Fruit fly (Drosophila melanogaster) whole organism, embryonic: ENCODE data around the gene CG31495.

Source experiments
- B-H2 ChIP-seq: fragments of 200-800 bp; sonication (Bioruptor generic); optimal IDR thresholded peaks from 2 replicates; lab custom pipeline; 2018; ENCODE audit warnings: missing biosample characterization, mild to moderate bottlenecking, missing genetic modification characterization
- CG1024 ChIP-seq: fragments of 200-800 bp; sonication (Bioruptor generic); IDR thresholded peaks from 2 replicates; pipeline ENCODE4 v1.3.6; 2022; ENCODE audit warnings: missing biosample characterization, missing genetic modification characterization
- CG10431 ChIP-seq: fragments of 200-800 bp; sonication (Bioruptor generic); optimal IDR thresholded peaks from 3 replicates; lab custom pipeline; 2018; ENCODE audit warnings: missing biosample characterization, mild to moderate bottlenecking, missing genetic modification characterization
- CG10979 ChIP-seq: fragments of 200-800 bp; sonication (Bioruptor generic); optimal IDR thresholded peaks from 2 replicates; lab custom pipeline; 2018; ENCODE audit warnings: missing biosample characterization, mild to moderate bottlenecking, missing genetic modification characterization, moderate library complexity
- CG11560 ChIP-seq: fragments of 200-800 bp; sonication (Bioruptor generic); IDR thresholded peaks from 3 replicates; pipeline ENCODE4 v1.3.6; 2022; ENCODE audit warnings: missing biosample characterization, missing genetic modification characterization
- CG12299 ChIP-seq: fragments of 200-800 bp; sonication (Bioruptor generic); optimal IDR thresholded peaks from 2 replicates; lab custom pipeline; 2018; ENCODE audit warnings: missing biosample characterization, mild to moderate bottlenecking, missing genetic modification characterization
- CG14441 ChIP-seq: fragments of 200-800 bp; sonication (Bioruptor generic); IDR thresholded peaks from 2 replicates; pipeline ENCODE4 v1.3.6; 2022; ENCODE audit warnings: missing biosample characterization, missing genetic modification characterization
- CG17912 ChIP-seq: fragments of 200-800 bp; sonication (Bioruptor generic); optimal IDR thresholded peaks from 2 replicates; lab custom pipeline; 2018; ENCODE audit warnings: missing biosample characterization, mild to moderate bottlenecking, missing genetic modification characterization
- CG18011 ChIP-seq: fragments of 200-800 bp; sonication (Bioruptor generic); optimal IDR thresholded peaks from 2 replicates; lab custom pipeline; 2017; ENCODE audit warnings: missing biosample characterization, missing genetic modification characterization, mild to moderate bottlenecking, moderate library complexity, missing genotype
- CG2129 ChIP-seq: fragments of 200-800 bp; sonication (Bioruptor generic); IDR thresholded peaks from 2 replicates; pipeline ENCODE4 v1.3.6; 2022; ENCODE audit warnings: missing biosample characterization, missing genetic modification characterization; ENCODE audit not compliant: partially characterized antibody
- CG2712 ChIP-seq: fragments of 200-800 bp; optimal IDR thresholded peaks from 3 replicates; lab custom pipeline; 2019; ENCODE audit warnings: missing biosample characterization, mild to moderate bottlenecking, missing genetic modification characterization, moderate library complexity
- CG3065 ChIP-seq: fragments of 200-800 bp; sonication (Bioruptor generic); optimal IDR thresholded peaks from 2 replicates; lab custom pipeline; 2016; ENCODE audit warnings: missing biosample characterization, missing genetic modification characterization
- CG31224 ChIP-seq: fragments of 200-800 bp; sonication (Bioruptor generic); IDR thresholded peaks from 2 replicates; pipeline ENCODE4 v1.3.6; 2022; ENCODE audit warnings: missing biosample characterization, missing genetic modification characterization
- CG3281 ChIP-seq: fragments of 200-800 bp; sonication (Bioruptor generic); optimal IDR thresholded peaks from 3 replicates; lab custom pipeline; 2017; ENCODE audit warnings: missing biosample characterization, mild to moderate bottlenecking, missing genetic modification characterization
- CG33557 ChIP-seq: fragments of 200-800 bp; sonication (Bioruptor generic); optimal IDR thresholded peaks from 2 replicates; lab custom pipeline; 2019; ENCODE audit warnings: missing biosample characterization, mild to moderate bottlenecking, missing genetic modification characterization, moderate library complexity
- CG43689 ChIP-seq: fragments of 200-800 bp; sonication (Bioruptor generic); IDR thresholded peaks from 2 replicates; pipeline ENCODE4 v1.3.6; 2022; ENCODE audit warnings: missing biosample characterization, missing genetic modification characterization
- CG4404 ChIP-seq: fragments of 200-800 bp; sonication (Bioruptor generic); IDR thresholded peaks from 2 replicates; pipeline ENCODE4 v1.3.6; 2022; ENCODE audit warnings: missing biosample characterization, missing genetic modification characterization
- CG4707 ChIP-seq: fragments of 200-800 bp; sonication (Bioruptor generic); optimal IDR thresholded peaks from 2 replicates; lab custom pipeline; 2018; ENCODE audit warnings: missing biosample characterization, mild to moderate bottlenecking, missing genetic modification characterization, moderate library complexity
- CG5953 ChIP-seq: fragments of 200-800 bp; sonication (Bioruptor generic); IDR thresholded peaks from 2 replicates; pipeline ENCODE4 v1.3.6; 2022; ENCODE audit warnings: missing biosample characterization, missing genetic modification characterization
- CG8944 ChIP-seq: fragments of 200-800 bp; sonication (Bioruptor generic); optimal IDR thresholded peaks from 3 replicates; lab custom pipeline; 2016; ENCODE audit warnings: missing biosample characterization, missing genetic modification characterization
- CG9215 ChIP-seq: fragments of 200-800 bp; sonication (Bioruptor generic); IDR thresholded peaks from 2 replicates; pipeline ENCODE4 v1.3.6; 2022; ENCODE audit warnings: missing biosample characterization, missing genetic modification characterization
- CG9797 ChIP-seq: fragments of 200-800 bp; sonication (Bioruptor generic); optimal IDR thresholded peaks from 3 replicates; lab custom pipeline; 2018; ENCODE audit warnings: missing biosample characterization, mild to moderate bottlenecking, missing genetic modification characterization
- CG9932 ChIP-seq: fragments of 200-800 bp; sonication (Bioruptor generic); IDR thresholded peaks from 2 replicates; pipeline ENCODE4 v1.3.6; 2022; ENCODE audit warnings: missing biosample characterization, missing genetic modification characterization
- Dek ChIP-seq: fragments of 200-800 bp; sonication (Bioruptor generic); optimal IDR thresholded peaks from 3 replicates; lab custom pipeline; 2019; ENCODE audit warnings: missing biosample characterization, mild to moderate bottlenecking, missing genetic modification characterization, moderate library complexity
- E2f1 ChIP-seq: fragments of 200-800 bp; sonication (Bioruptor generic); IDR thresholded peaks from 2 replicates; pipeline ENCODE4 v1.3.6; 2022; ENCODE audit warnings: missing biosample characterization, missing genetic modification characterization
- Ets65A ChIP-seq: fragments of 200-800 bp; sonication (Bioruptor generic); peaks from one replicate; lab custom pipeline; 2016; ENCODE audit warnings: missing biosample characterization, missing genetic modification characterization
- H15 ChIP-seq: fragments of 200-800 bp; sonication (Bioruptor generic); IDR thresholded peaks from 3 replicates; pipeline ENCODE4 v1.3.6; 2022; ENCODE audit warnings: missing biosample characterization, missing genetic modification characterization
- HmgZ ChIP-seq: fragments of 200-800 bp; sonication (Bioruptor generic); optimal IDR thresholded peaks from 2 replicates; lab custom pipeline; 2018; ENCODE audit warnings: missing biosample characterization, mild to moderate bottlenecking, missing genetic modification characterization
- Hmr ChIP-seq: fragments of 200-800 bp; sonication (Bioruptor generic); optimal IDR thresholded peaks from 3 replicates; lab custom pipeline; 2017; ENCODE audit warnings: mild to moderate bottlenecking, missing biosample characterization, missing genetic modification reagents, missing genetic modification characterization
- Lpt ChIP-seq: fragments of >200 bp; optimal IDR thresholded peaks from 2 replicates; lab custom pipeline; 2018; ENCODE audit warnings: missing biosample characterization, missing genetic modification characterization
- Meics ChIP-seq: fragments of 200-800 bp; sonication (Bioruptor generic); optimal IDR thresholded peaks from 2 replicates; lab custom pipeline; 2017; ENCODE audit warnings: missing biosample characterization, mild to moderate bottlenecking, missing genetic modification characterization
- NFAT ChIP-seq: fragments of 200-800 bp; sonication (Bioruptor generic); IDR thresholded peaks from 2 replicates; pipeline ENCODE4 v1.3.6; 2022; ENCODE audit warnings: missing biosample characterization, missing genetic modification characterization
- Ptx1 ChIP-seq: fragments of 200-800 bp; sonication (Bioruptor generic); IDR thresholded peaks from 2 replicates; pipeline ENCODE4 v1.3.6; 2022; ENCODE audit warnings: missing biosample characterization, missing genetic modification characterization
- Rfx ChIP-seq: fragments of 200-800 bp; sonication (Bioruptor generic); IDR thresholded peaks from 2 replicates; pipeline ENCODE4 v1.3.6; 2022; ENCODE audit warnings: missing biosample characterization, missing genetic modification characterization
- Xbp1 ChIP-seq: fragments of 200-800 bp; sonication (Bioruptor generic); optimal IDR thresholded peaks from 3 replicates; lab custom pipeline; 2016; ENCODE audit warnings: missing biosample characterization, mild to moderate bottlenecking, missing genetic modification characterization
- bab2 ChIP-seq: fragments of 200-800 bp; sonication (Bioruptor generic); optimal IDR thresholded peaks from 2 replicates; lab custom pipeline; 2016; ENCODE audit warnings: missing biosample characterization, missing genetic modification characterization
- bcd ChIP-seq: fragments of 200-800 bp; sonication (Bioruptor generic); optimal IDR thresholded peaks from 2 replicates; lab custom pipeline; 2017; ENCODE audit warnings: missing biosample characterization, mild to moderate bottlenecking, missing genetic modification characterization
- dmrt99B ChIP-seq: fragments of 200-800 bp; sonication (Bioruptor generic); optimal IDR thresholded peaks from 2 replicates; lab custom pipeline; 2018; ENCODE audit warnings: missing biosample characterization, mild to moderate bottlenecking, missing genetic modification characterization, moderate library complexity
- ftz-f1 ChIP-seq: fragments of 200-800 bp; sonication (Bioruptor generic); optimal IDR thresholded peaks from 2 replicates; lab custom pipeline; 2016; ENCODE audit warnings: missing biosample characterization, missing genetic modification characterization
- gt ChIP-seq: fragments of 200-800 bp; sonication (Bioruptor generic); IDR thresholded peaks from 2 replicates; pipeline ENCODE4 v1.3.6; 2022; ENCODE audit warnings: missing biosample characterization, missing genetic modification characterization
- ham ChIP-seq: fragments of 200-800 bp; sonication (Bioruptor generic); IDR thresholded peaks from 2 replicates; pipeline ENCODE4 v1.3.6; 2022; ENCODE audit warnings: missing biosample characterization, missing genetic modification characterization
- hbn ChIP-seq: fragments of 200-800 bp; sonication (Bioruptor generic); IDR thresholded peaks from 2 replicates; pipeline ENCODE4 v1.3.6; 2022; ENCODE audit warnings: missing biosample characterization, missing genetic modification characterization; ENCODE audit not compliant: partially characterized antibody
- insv ChIP-seq, 2 experiments: fragments of 200-800 bp; sonication (Bioruptor generic); optimal IDR thresholded peaks; 3 replicates each; lab custom pipeline; 2016 to 2018; ENCODE audit warnings: missing biosample characterization in 2 of 2, missing genetic modification characterization in 2 of 2
- jing ChIP-seq: fragments of 200-800 bp; sonication (Bioruptor generic); optimal IDR thresholded peaks from 2 replicates; lab custom pipeline; 2018; ENCODE audit warnings: missing biosample characterization, mild to moderate bottlenecking, missing genetic modification characterization
- nom ChIP-seq: fragments of 200-800 bp; sonication (Bioruptor generic); optimal IDR thresholded peaks from 2 replicates; lab custom pipeline; 2017; ENCODE audit warnings: missing biosample characterization, missing genetic modification characterization, mild to moderate bottlenecking, moderate library complexity, missing genetic modification reagents
- peb ChIP-seq: fragments of 200-800 bp; sonication (Bioruptor generic); IDR thresholded peaks from 2 replicates; pipeline ENCODE4 v1.3.6; 2022; ENCODE audit warnings: missing biosample characterization, missing genetic modification characterization
- ro ChIP-seq: fragments of 200-800 bp; sonication (Bioruptor generic); IDR thresholded peaks from 2 replicates; pipeline ENCODE4 v1.3.6; 2022; ENCODE audit warnings: missing biosample characterization, missing genetic modification characterization
- sqz ChIP-seq: fragments of 200-800 bp; sonication (Bioruptor generic); optimal IDR thresholded peaks from 3 replicates; lab custom pipeline; 2018; ENCODE audit warnings: missing biosample characterization, mild to moderate bottlenecking, missing genetic modification characterization
- sr ChIP-seq: fragments of 200-800 bp; sonication (Bioruptor generic); IDR thresholded peaks from 3 replicates; pipeline ENCODE4 v1.3.6; 2022; ENCODE audit warnings: missing biosample characterization, missing genetic modification characterization
- wek ChIP-seq: fragments of 200-800 bp; sonication (Bioruptor generic); optimal IDR thresholded peaks from 3 replicates; lab custom pipeline; 2018; ENCODE audit warnings: missing biosample characterization, mild to moderate bottlenecking, missing genetic modification characterization, moderate library complexity

The CG31495 gene

DNA sequence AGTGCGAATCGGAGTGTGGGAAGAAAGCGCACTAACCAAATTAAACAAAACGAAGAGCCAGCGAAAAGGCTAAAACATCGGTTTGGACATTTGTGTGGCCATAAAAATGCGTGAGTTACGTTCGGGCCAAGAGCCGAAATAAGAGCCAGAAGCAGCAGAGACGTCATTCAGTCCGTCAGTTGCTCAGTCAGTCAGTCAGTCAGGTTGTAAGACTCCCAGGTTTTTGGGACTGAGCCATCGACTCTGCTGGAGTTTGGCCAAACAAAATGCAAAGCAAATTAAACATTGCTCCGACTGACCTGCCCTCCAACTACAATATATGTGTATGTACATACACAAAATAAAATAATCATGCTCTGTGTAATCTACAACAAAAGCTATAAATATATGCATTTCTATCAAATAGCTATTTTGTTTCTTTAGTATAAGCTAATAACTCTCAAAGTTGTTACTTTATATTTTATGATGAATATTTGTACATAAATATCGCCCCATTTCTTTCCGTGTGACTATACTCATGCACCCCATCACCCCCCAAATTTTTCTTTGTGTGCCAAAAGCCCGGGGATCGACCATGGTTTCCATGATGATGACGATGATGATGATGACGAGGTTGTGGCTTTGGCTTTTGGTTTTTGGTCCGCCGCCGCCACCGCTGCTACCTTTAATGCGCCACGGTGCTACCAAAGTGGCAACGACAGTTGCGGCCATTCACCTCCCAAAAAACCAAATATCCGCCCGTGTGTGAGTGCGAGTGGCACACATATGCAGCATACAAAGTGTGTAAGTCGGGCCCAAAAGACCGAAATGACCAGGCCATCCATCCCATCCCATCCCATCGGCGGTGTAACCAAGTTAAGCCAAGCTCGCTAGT is 46.4 kb downstream of the CG31495 start (continued):
- TF ChIP-seq H15 (0 out of 3 replicates have a peak, but pooled peaks have one; percentile 40), CG18011 (GFP tag; lab: Kevin White, UChicago) (no peak), NFAT (GFP tag; lab: Robert Waterston, UW) (no peak), CG33557 (GFP tag; lab: Kevin White, UChicago) (no peak), CG4707 (GFP tag; lab: Kevin White, UChicago) (no peak), ro (GFP tag; lab: Robert Waterston, UW) (no peak), CG4404 (GFP tag; lab: Robert Waterston, UW) (no peak), ham (no peak), CG3281 (GFP tag; lab: Kevin White, UChicago) (no peak), CG2712 (tag; lab: Kevin White, UChicago) (peak; percentile 67), Lpt (no peak), insv (GFP tag; optimal IDR thresholded peaks at IDR 0.05; lab: Kevin White, UChicago) (no peak), Xbp1 (GFP tag; lab: Kevin White, UChicago) (no peak), hbn (GFP tag; lab: Robert Waterston, UW) (no peak), CG11560 (tag; lab: Robert Waterston, UW) (no peak), CG31224 (GFP tag; lab: Robert Waterston, UW) (no peak), B-H2 (GFP tag; lab: Kevin White, UChicago) (no peak), CG5953 (0 out of 2 replicates have a peak, but pooled peaks have one; percentile 25), Ets65A (GFP tag; lab: Kevin White, UChicago) (peak; percentile 70), E2f1 (GFP tag; lab: Robert Waterston, UW) (0 out of 2 replicates have a peak, but pooled peaks have one; percentile 21), sqz (GFP tag; lab: Kevin White, UChicago) (no peak), CG14441 (no peak), CG9215 (no peak), CG10979 (tag; lab: Kevin White, UChicago) (peak; percentile 55), CG2129 (GFP tag; lab: Robert Waterston, UW) (no peak), Meics (GFP tag; lab: Kevin White, UChicago) (no peak), bcd (no peak), bab2 (GFP tag; lab: Kevin White, UChicago) (no peak), CG10431 (GFP tag; lab: Kevin White, UChicago) (no peak), CG9797 (GFP tag; lab: Kevin White, UChicago) (no peak), CG12299 (tag; lab: Kevin White, UChicago) (no peak), gt (GFP tag; lab: Robert Waterston, UW) (no peak), CG3065 (GFP tag; lab: Kevin White, UChicago) (no peak), CG17912 (GFP tag; lab: Kevin White, UChicago) (no peak), CG9932 (GFP tag; lab: Robert Waterston, UW) (no peak), CG8944 (no peak), jing (GFP tag; lab: Kevin White, UChicago) (no peak), HmgZ (tag; lab: Kevin White, UChicago) (no peak), peb (GFP tag; lab: Robert Waterston, UW) (no peak), nom (GFP tag; lab: Kevin White, UChicago) (no peak), sr (GFP tag; lab: Robert Waterston, UW) (no peak), Dek (tag; lab: Kevin White, UChicago) (no peak), ftz-f1 (GFP tag; lab: Kevin White, UChicago) (no peak), CG1024 (GFP tag; lab: Robert Waterston, UW) (no peak), dmrt99B (peak; percentile 65), wek (no peak), Ptx1 (GFP tag; lab: Robert Waterston, UW) (peak; percentile 19; the same call in 1 of the 2 replicates), CG43689 (no peak), Rfx (no peak), Hmr (GFP tag; lab: Kevin White, UChicago) (no peak)
